Worm (Caenorhabditis elegans) whole organism, L2 larva: ENCODE measurements around the gene clec-162.
A peak's percentile ranks its signal among the peaks of the same experiment; 100 is the strongest.

Experiments
- C34F6.9 ChIP-seq: fragments of 150-350 bp; optimal IDR thresholded peaks from 2 replicates; lab custom pipeline; 2014; ENCODE audit warnings: missing biosample characterization, missing genetic modification characterization
- F13H6.1 ChIP-seq: sonication (generic microtip); optimal IDR thresholded peaks from 2 replicates; lab custom pipeline; 2016; ENCODE audit warnings: missing genetic modification characterization, missing compliant biosample characterization
- R02D3.7 ChIP-seq: fragments of 150-350 bp; optimal IDR thresholded peaks from 2 replicates; lab custom pipeline; 2014; ENCODE audit warnings: missing biosample characterization, missing genetic modification characterization
- Y55F3AM.14 ChIP-seq: fragments of 200-800 bp; sonication (Bioruptor generic); optimal IDR thresholded peaks from 2 replicates; lab custom pipeline; 2018; ENCODE audit warnings: mild to moderate bottlenecking, missing genetic modification characterization, missing compliant biosample characterization
- ZK546.5 ChIP-seq: sonication (generic microtip); optimal IDR thresholded peaks from 2 replicates; lab custom pipeline; 2017; ENCODE audit warnings: missing biosample characterization, missing genetic modification characterization
- alr-1 ChIP-seq: fragments of 150-350 bp; optimal IDR thresholded peaks from 2 replicates; lab custom pipeline; 2014; ENCODE audit warnings: missing biosample characterization, missing genetic modification characterization
- aly-2 ChIP-seq: fragments of 150-350 bp; optimal IDR thresholded peaks from 2 replicates; lab custom pipeline; 2014; ENCODE audit warnings: missing biosample characterization, missing genetic modification characterization
- ama-1 ChIP-seq: fragments of 150-350 bp; optimal IDR thresholded peaks from 2 replicates; lab custom pipeline; 2018; ENCODE audit warnings: inconsistent platforms
- blmp-1 ChIP-seq: sonication (generic microtip); optimal IDR thresholded peaks from 2 replicates; lab custom pipeline; 2017; ENCODE audit warnings: missing genetic modification characterization, mild to moderate bottlenecking, missing compliant biosample characterization, antibody characterized with exemption, moderate library complexity; ENCODE audit not compliant: insufficient read depth
- ceh-16 ChIP-seq: fragments of 150-350 bp; optimal IDR thresholded peaks from 2 replicates; lab custom pipeline; 2014; ENCODE audit warnings: missing biosample characterization, missing genetic modification characterization
- ceh-82 ChIP-seq: fragments of 150-350 bp; optimal IDR thresholded peaks from 2 replicates; lab custom pipeline; 2014; ENCODE audit warnings: missing biosample characterization, missing genetic modification characterization
- crh-2 ChIP-seq: sonication (generic microtip); optimal IDR thresholded peaks from 2 replicates; lab custom pipeline; 2017; ENCODE audit warnings: missing biosample characterization, missing genetic modification characterization
- dmd-4 ChIP-seq: sonication (generic microtip); optimal IDR thresholded peaks from 2 replicates; lab custom pipeline; 2017; ENCODE audit warnings: missing biosample characterization, missing genetic modification characterization
- egl-27 ChIP-seq: sonication (generic microtip); optimal IDR thresholded peaks from 3 replicates; lab custom pipeline; 2017; ENCODE audit warnings: missing biosample characterization, missing genetic modification reagents, missing genetic modification characterization
- elt-1 ChIP-seq: fragments of 150-350 bp; optimal IDR thresholded peaks from 2 replicates; lab custom pipeline; 2014; ENCODE audit warnings: missing biosample characterization, missing genetic modification characterization
- elt-3 ChIP-seq: sonication (generic microtip); optimal IDR thresholded peaks from 2 replicates; lab custom pipeline; 2017; ENCODE audit warnings: missing biosample characterization, missing genetic modification characterization
- fos-1 ChIP-seq: fragments of 150-350 bp; optimal IDR thresholded peaks from 2 replicates; lab custom pipeline; 2014; ENCODE audit warnings: missing biosample characterization, missing genetic modification characterization
- gmeb-1 ChIP-seq: fragments of 150-350 bp; optimal IDR thresholded peaks from 2 replicates; lab custom pipeline; 2014; ENCODE audit warnings: missing biosample characterization, missing genetic modification characterization
- lin-11 ChIP-seq: fragments of 150-350 bp; sonication (generic microtip); optimal IDR thresholded peaks from 2 replicates; lab custom pipeline; 2014; ENCODE audit warnings: missing biosample characterization, missing genetic modification characterization, inconsistent platforms, mixed read lengths
- lin-13 ChIP-seq: fragments of 150-350 bp; optimal IDR thresholded peaks from 2 replicates; lab custom pipeline; 2014; ENCODE audit warnings: missing biosample characterization, missing genetic modification reagents, missing genetic modification characterization
- lin-39 ChIP-seq: fragments of 150-350 bp; optimal IDR thresholded peaks from 2 replicates; lab custom pipeline; 2014; ENCODE audit warnings: missing biosample characterization, missing genetic modification reagents, missing genetic modification characterization
- lsy-2 ChIP-seq, 2 experiments: fragments of 150-350 bp in 1 of 2; sonication (generic microtip) in 1 of 2; optimal IDR thresholded peaks; 2 replicates each; lab custom pipeline; 2014 to 2017; ENCODE audit warnings: missing biosample characterization in 2 of 2, missing genetic modification characterization in 2 of 2
- mab-5 ChIP-seq: fragments of 150-350 bp; optimal IDR thresholded peaks from 2 replicates; lab custom pipeline; 2014; ENCODE audit warnings: missing biosample characterization, missing genetic modification characterization
- mbf-1 ChIP-seq: sonication (generic microtip); optimal IDR thresholded peaks from 2 replicates; lab custom pipeline; 2017; ENCODE audit warnings: missing biosample characterization, missing genetic modification characterization
- mdl-1 ChIP-seq, 2 experiments: fragments of 150-350 bp in 1 of 2; sonication (generic microtip) in 1 of 2; optimal IDR thresholded peaks; 2 replicates each; lab custom pipeline; 2017; ENCODE audit warnings: missing biosample characterization in 2 of 2, missing genetic modification characterization in 2 of 2
- nhr-10 ChIP-seq: sonication (generic microtip); optimal IDR thresholded peaks from 2 replicates; lab custom pipeline; 2017; ENCODE audit warnings: missing biosample characterization, missing genetic modification characterization
- nhr-11 ChIP-seq: fragments of 150-350 bp; optimal IDR thresholded peaks from 2 replicates; lab custom pipeline; 2014; ENCODE audit warnings: missing biosample characterization, missing genetic modification characterization
- nhr-12 ChIP-seq: fragments of 150-350 bp; optimal IDR thresholded peaks from 2 replicates; lab custom pipeline; 2014; ENCODE audit warnings: missing biosample characterization, missing genetic modification characterization
- nhr-129 ChIP-seq: fragments of 150-350 bp; optimal IDR thresholded peaks from 2 replicates; lab custom pipeline; 2014; ENCODE audit warnings: missing biosample characterization, missing genetic modification characterization
- nhr-21 ChIP-seq: fragments of 150-350 bp; optimal IDR thresholded peaks from 2 replicates; lab custom pipeline; 2014; ENCODE audit warnings: missing biosample characterization, missing genetic modification characterization
- nhr-23 ChIP-seq: fragments of 150-350 bp; optimal IDR thresholded peaks from 2 replicates; lab custom pipeline; 2014; ENCODE audit warnings: missing biosample characterization, missing genetic modification reagents, missing genetic modification characterization
- nhr-237 ChIP-seq: fragments of 150-350 bp; optimal IDR thresholded peaks from 2 replicates; lab custom pipeline; 2014; ENCODE audit warnings: missing biosample characterization, missing genetic modification characterization
- nhr-25 ChIP-seq: fragments of 150-350 bp; sonication (generic microtip); optimal IDR thresholded peaks from 3 replicates; lab custom pipeline; 2014; ENCODE audit warnings: missing biosample characterization, missing genetic modification characterization
- nhr-6 ChIP-seq: fragments of 150-350 bp; optimal IDR thresholded peaks from 2 replicates; lab custom pipeline; 2014; ENCODE audit warnings: missing biosample characterization, missing genetic modification characterization
- nhr-77 ChIP-seq: fragments of 150-350 bp; optimal IDR thresholded peaks from 2 replicates; lab custom pipeline; 2014; ENCODE audit warnings: missing biosample characterization, missing genetic modification characterization
- peb-1 ChIP-seq: fragments of 150-350 bp; optimal IDR thresholded peaks from 2 replicates; lab custom pipeline; 2014; ENCODE audit warnings: missing biosample characterization, missing genetic modification characterization
- sem-4 ChIP-seq: fragments of 150-350 bp; optimal IDR thresholded peaks from 2 replicates; lab custom pipeline; 2014; ENCODE audit warnings: missing biosample characterization, missing genetic modification reagents, missing genetic modification characterization
- skn-1 ChIP-seq: sonication (generic microtip); optimal IDR thresholded peaks from 2 replicates; lab custom pipeline; 2017; ENCODE audit warnings: missing biosample characterization, missing genetic modification characterization
- sma-3 ChIP-seq: sonication (generic microtip); optimal IDR thresholded peaks from 2 replicates; lab custom pipeline; 2016; ENCODE audit warnings: missing genetic modification reagents, missing genetic modification characterization, missing compliant biosample characterization
- sma-9 ChIP-seq, 2 experiments: fragments of 150-350 bp in 1 of 2; sonication (generic microtip) in 1 of 2; optimal IDR thresholded peaks; 2 replicates each; lab custom pipeline; 2014 to 2016; ENCODE audit warnings: missing genetic modification characterization in 2 of 2, mild to moderate bottlenecking in 1 of 2, missing biosample characterization in 1 of 2, missing compliant biosample characterization in 1 of 2, missing genetic modification reagents in 1 of 2, moderate library complexity in 1 of 2
- snpc-4 ChIP-seq: fragments of 150-350 bp; optimal IDR thresholded peaks from 2 replicates; lab custom pipeline; 2014; ENCODE audit warnings: missing biosample characterization, missing genetic modification characterization
- unc-39 ChIP-seq: fragments of 150-350 bp; optimal IDR thresholded peaks from 2 replicates; lab custom pipeline; 2014; ENCODE audit warnings: missing biosample characterization, missing genetic modification characterization
- unc-55 ChIP-seq: fragments of 150-350 bp; sonication (generic microtip); optimal IDR thresholded peaks from 3 replicates; lab custom pipeline; 2014; ENCODE audit warnings: missing biosample characterization, missing genetic modification reagents, missing genetic modification characterization
- unc-62 ChIP-seq: fragments of 150-350 bp; optimal IDR thresholded peaks from 2 replicates; lab custom pipeline; 2014; ENCODE audit warnings: missing biosample characterization, missing genetic modification reagents, missing genetic modification characterization
- zag-1 ChIP-seq: fragments of 150-350 bp; optimal IDR thresholded peaks from 2 replicates; lab custom pipeline; 2014; ENCODE audit warnings: missing biosample characterization, missing genetic modification characterization
- ztf-1 ChIP-seq: fragments of 200-800 bp; sonication (Bioruptor generic); conservative IDR thresholded peaks from 2 replicates; pipeline ENCODE4 v1.3.6; 2022; ENCODE audit warnings: missing genetic modification characterization, missing compliant biosample characterization
- ztf-11 ChIP-seq: sonication (generic microtip); optimal IDR thresholded peaks from 2 replicates; lab custom pipeline; 2017; ENCODE audit warnings: missing biosample characterization, missing genetic modification characterization
- ztf-4 ChIP-seq: fragments of 150-350 bp; optimal IDR thresholded peaks from 2 replicates; lab custom pipeline; 2014; ENCODE audit warnings: missing biosample characterization, missing genetic modification characterization

The clec-162 gene

DNA sequence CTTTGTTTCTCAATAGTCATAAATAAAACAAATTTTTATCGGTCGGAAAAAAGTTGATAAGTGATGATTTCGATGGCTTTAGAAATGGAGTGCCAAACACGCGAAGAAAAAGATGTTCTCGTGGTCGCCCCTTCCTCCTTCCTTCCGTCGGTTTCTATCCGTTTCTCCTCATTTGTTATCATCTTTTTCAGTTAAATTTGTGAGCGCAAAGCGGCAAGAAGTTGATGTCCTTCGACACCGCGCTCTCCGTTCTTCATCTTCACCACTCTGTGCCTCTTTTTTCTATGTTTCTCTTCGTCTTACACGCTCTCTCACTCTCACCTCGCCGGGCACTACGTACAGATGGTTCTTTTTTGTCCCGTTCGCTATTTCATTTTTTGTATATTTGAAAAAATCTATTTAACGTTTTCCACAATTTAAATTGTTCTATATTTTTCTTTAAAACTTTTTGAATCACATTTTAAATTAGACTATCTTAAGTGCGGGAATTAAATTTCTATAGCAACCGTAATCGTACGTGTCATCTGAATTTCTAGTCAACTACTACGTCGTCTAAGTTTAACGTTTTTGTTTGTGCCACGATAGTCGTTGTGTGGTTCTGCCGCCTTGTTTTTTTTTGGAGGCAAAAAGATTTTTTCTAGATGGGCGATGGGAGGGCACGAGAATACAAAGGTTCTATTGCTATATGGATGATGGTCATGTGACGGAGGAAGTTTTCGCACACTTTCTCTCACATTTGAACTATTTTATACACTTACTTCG lies 26.2 kb downstream of the clec-162 start:
- TF ChIP-seq nhr-129 (tag; lab: Kevin White, UChicago) = peak; percentile 7
- no peak for TF ChIP-seq dmd-4 (tag; lab: Kevin White, UChicago)
- TF ChIP-seq snpc-4 (tag; lab: Kevin White, UChicago) = no peak
- TF ChIP-seq ceh-82 = no peak
- TF ChIP-seq nhr-11 (tag; lab: Kevin White, UChicago) = no peak
- no peak for TF ChIP-seq ZK546.5 (tag; lab: Kevin White, UChicago)
- TF ChIP-seq mdl-1 (tag; optimal IDR thresholded peaks at IDR 0.05; lab: Kevin White, UChicago) = peak; percentile 43 to 61
- peak; percentile 70 for TF ChIP-seq sem-4 (tag; lab: Kevin White, UChicago)
- peak; percentile 50 for TF ChIP-seq fos-1 (tag; lab: Kevin White, UChicago)
- no peak for TF ChIP-seq mab-5 (tag; lab: Kevin White, UChicago)
- TF ChIP-seq unc-55 (GFP tag; lab: Kevin White, UChicago) = no peak
- TF ChIP-seq nhr-77 (tag; lab: Kevin White, UChicago) = no peak
- TF ChIP-seq zag-1 (tag; lab: Kevin White, UChicago) = no peak
- no peak for TF ChIP-seq crh-2
- TF ChIP-seq elt-1 (tag; lab: Kevin White, UChicago) = no peak
- TF ChIP-seq lsy-2 (tag; optimal IDR thresholded peaks at IDR 0.05; lab: Kevin White, UChicago) = peak in 1 of 2 experiments; percentile 50
- TF ChIP-seq lin-13 (GFP tag; lab: Kevin White, UChicago) = no peak
- no peak for TF ChIP-seq nhr-237 (tag; lab: Kevin White, UChicago)
- peak; percentile 30 for TF ChIP-seq egl-27
- peak; percentile 20 for TF ChIP-seq ztf-4
- TF ChIP-seq nhr-21 = peak; percentile 71
- TF ChIP-seq gmeb-1 = no peak
- TF ChIP-seq ama-1 (lab: Kevin White, UChicago) = no peak
- TF ChIP-seq sma-3 (GFP tag; lab: Kevin White, UChicago) = peak; percentile 2
- TF ChIP-seq nhr-12 = no peak
- TF ChIP-seq nhr-6 (tag; lab: Kevin White, UChicago) = no peak
- TF ChIP-seq blmp-1 (tag; lab: Kevin White, UChicago) = no peak
- TF ChIP-seq nhr-25 (tag; lab: Kevin White, UChicago) = no peak
- TF ChIP-seq peb-1 (tag; lab: Kevin White, UChicago) = no peak
- peak; percentile 36 for TF ChIP-seq F13H6.1 (tag; lab: Kevin White, UChicago)
- TF ChIP-seq mbf-1 (tag; lab: Kevin White, UChicago) = no peak
- TF ChIP-seq elt-3 = no peak
- no peak for TF ChIP-seq skn-1 (tag; lab: Kevin White, UChicago)
- no peak for TF ChIP-seq aly-2
- no peak for TF ChIP-seq nhr-23 (tag; lab: Kevin White, UChicago)
- no peak for TF ChIP-seq unc-62 (GFP tag; lab: Kevin White, UChicago)
- no peak for TF ChIP-seq alr-1 (tag; lab: Kevin White, UChicago)
- TF ChIP-seq lin-11 (tag; lab: Kevin White, UChicago) = no peak
- TF ChIP-seq unc-39 = no peak
- TF ChIP-seq R02D3.7 (tag; lab: Kevin White, UChicago) = no peak
- TF ChIP-seq sma-9 (GFP tag; optimal IDR thresholded peaks at IDR 0.05; lab: Kevin White, UChicago) = peak; percentile 44
- no peak for TF ChIP-seq sma-9 (tag; optimal IDR thresholded peaks at IDR 0.05; lab: Kevin White, UChicago)
- TF ChIP-seq C34F6.9 (tag; lab: Kevin White, UChicago) = peak; percentile 44
- TF ChIP-seq ztf-11 (tag; lab: Kevin White, UChicago) = no peak
- TF ChIP-seq lin-39 = no peak
- TF ChIP-seq ztf-1 = no peak
- TF ChIP-seq nhr-10 = no peak
- no peak for TF ChIP-seq ceh-16 (tag; lab: Kevin White, UChicago)
- no peak for TF ChIP-seq Y55F3AM.14 (GFP tag; lab: Kevin White, UChicago)
